Worm (Caenorhabditis elegans) whole organism, young adult: ENCODE data around the gene clec-3.

ENCODE experiments used
- B0035.1 ChIP-seq: sonication (generic microtip); optimal IDR thresholded peaks from 2 replicates; lab custom pipeline; 2016; ENCODE audit warnings: missing genetic modification characterization, mild to moderate bottlenecking, missing compliant biosample characterization, missing genotype, missing genetic modification reagents
- B0261.1 ChIP-seq: sonication (generic microtip); optimal IDR thresholded peaks from 2 replicates; lab custom pipeline; 2016; ENCODE audit warnings: mild to moderate bottlenecking, missing genetic modification characterization, moderate library complexity, missing compliant biosample characterization
- C17E4.6 ChIP-seq: fragments of 200-800 bp; sonication (Bioruptor generic); IDR thresholded peaks from 2 replicates; pipeline ENCODE4 v1.3.6; 2022; ENCODE audit warnings: missing genetic modification reagents, missing genetic modification characterization, missing compliant biosample characterization
- D2030.7 ChIP-seq: fragments of 200-800 bp; sonication (Bioruptor generic); IDR thresholded peaks from 2 replicates; pipeline ENCODE4 v1.3.6; 2022; ENCODE audit warnings: missing genetic modification reagents, missing genetic modification characterization, missing compliant biosample characterization
- F10E7.11 ChIP-seq: sonication (generic microtip); optimal IDR thresholded peaks from 2 replicates; lab custom pipeline; 2017; ENCODE audit warnings: mild to moderate bottlenecking, missing genetic modification characterization, moderate library complexity, missing compliant biosample characterization
- F23B12.7 ChIP-seq: sonication (generic microtip); optimal IDR thresholded peaks from 2 replicates; lab custom pipeline; 2017; ENCODE audit warnings: missing genetic modification characterization, mild to moderate bottlenecking, missing compliant biosample characterization, antibody characterized with exemption, moderate library complexity; ENCODE audit not compliant: insufficient read depth
- F49E8.2 ChIP-seq: sonication (generic microtip); optimal IDR thresholded peaks from 3 replicates; lab custom pipeline; 2017; ENCODE audit warnings: missing genetic modification characterization, mild to moderate bottlenecking, missing compliant biosample characterization, antibody characterized with exemption, moderate library complexity; ENCODE audit not compliant: insufficient read depth
- F57A8.1 ChIP-seq: fragments of 200-800 bp; sonication (Bioruptor generic); optimal IDR thresholded peaks from 2 replicates; lab custom pipeline; 2018; ENCODE audit warnings: mild to moderate bottlenecking, missing genetic modification characterization, moderate library complexity, missing compliant biosample characterization
- K11D2.4 ChIP-seq: fragments of 200-800 bp; sonication (Bioruptor generic); IDR thresholded peaks from 2 replicates; pipeline ENCODE4 v1.3.6; 2022; ENCODE audit warnings: missing genetic modification reagents, missing genetic modification characterization, missing compliant biosample characterization
- Y67H2A.10 ChIP-seq: fragments of 200-800 bp; sonication (Bioruptor generic); conservative IDR thresholded peaks from 2 replicates; pipeline ENCODE4 v1.3.6; 2022; ENCODE audit warnings: missing genetic modification reagents, missing genetic modification characterization, missing compliant biosample characterization
- akir-1 ChIP-seq: fragments of 200-800 bp; sonication (Bioruptor generic); optimal IDR thresholded peaks from 2 replicates; lab custom pipeline; 2018; ENCODE audit warnings: mild to moderate bottlenecking, missing genetic modification characterization, moderate library complexity, missing compliant biosample characterization
- cebp-2 ChIP-seq: fragments of 200-800 bp; sonication (Bioruptor generic); IDR thresholded peaks from 2 replicates; pipeline ENCODE4 v1.3.6; 2022; ENCODE audit warnings: missing genetic modification characterization, missing compliant biosample characterization
- ceh-27 ChIP-seq: fragments of 200-800 bp; sonication (Bioruptor generic); optimal IDR thresholded peaks from 2 replicates; lab custom pipeline; 2018; ENCODE audit warnings: mild to moderate bottlenecking, missing genetic modification characterization, moderate library complexity, missing compliant biosample characterization
- ceh-40 ChIP-seq: fragments of 200-800 bp; sonication (Bioruptor generic); IDR thresholded peaks from 2 replicates; pipeline ENCODE4 v1.3.6; 2022; ENCODE audit warnings: missing genetic modification characterization, missing compliant biosample characterization
- chd-7 ChIP-seq: sonication (generic microtip); optimal IDR thresholded peaks from 2 replicates; lab custom pipeline; 2016; ENCODE audit warnings: mild to moderate bottlenecking, missing genetic modification characterization, moderate library complexity, missing compliant biosample characterization
- dox-1 ChIP-seq: fragments of 200-800 bp; sonication (Bioruptor generic); IDR thresholded peaks from 2 replicates; pipeline ENCODE4 v1.3.6; 2022; ENCODE audit warnings: missing genetic modification reagents, missing genetic modification characterization, missing compliant biosample characterization
- dpff-1 ChIP-seq: sonication (generic microtip); optimal IDR thresholded peaks from 2 replicates; lab custom pipeline; 2017; ENCODE audit warnings: mild to moderate bottlenecking, missing genetic modification characterization, missing compliant biosample characterization
- egl-44 ChIP-seq: fragments of 200-800 bp; sonication (Bioruptor generic); IDR thresholded peaks from 2 replicates; pipeline ENCODE4 v1.3.6; 2022; ENCODE audit warnings: missing genetic modification reagents, missing genetic modification characterization, missing compliant biosample characterization
- egrh-3 ChIP-seq: fragments of 200-800 bp; sonication (Bioruptor generic); IDR thresholded peaks from 2 replicates; pipeline ENCODE4 v1.3.6; 2022; ENCODE audit warnings: missing genetic modification reagents, missing genetic modification characterization, missing compliant biosample characterization
- ekl-4 ChIP-seq: fragments of 200-800 bp; sonication (Bioruptor generic); IDR thresholded peaks from 2 replicates; pipeline ENCODE4 v1.3.6; 2022; ENCODE audit warnings: missing genetic modification reagents, missing genetic modification characterization, missing compliant biosample characterization
- fkh-3 ChIP-seq: sonication (generic microtip); optimal IDR thresholded peaks from 2 replicates; lab custom pipeline; 2016; ENCODE audit warnings: mild to moderate bottlenecking, missing genetic modification characterization, missing compliant biosample characterization
- him-1 ChIP-seq: sonication (generic microtip); optimal IDR thresholded peaks from 2 replicates; lab custom pipeline; 2016; ENCODE audit warnings: missing genotype, missing genetic modification reagents, missing genetic modification characterization, missing compliant biosample characterization
- hmg-1.2 ChIP-seq: fragments of 200-800 bp; sonication (Bioruptor generic); IDR thresholded peaks from 2 replicates; pipeline ENCODE4 v1.3.6; 2022; ENCODE audit warnings: missing genetic modification reagents, missing genetic modification characterization, missing compliant biosample characterization
- lin-26 ChIP-seq: fragments of 200-800 bp; sonication (Bioruptor generic); IDR thresholded peaks from 2 replicates; pipeline ENCODE4 v1.3.6; 2022; ENCODE audit warnings: missing genetic modification reagents, missing genetic modification characterization, missing compliant biosample characterization
- lin-35 ChIP-seq, 3 experiments: fragments of 150-350 bp in 2 of 3; sonication (generic microtip) in 1 of 3; optimal IDR thresholded peaks; 2 replicates each; lab custom pipeline; 2014 to 2018; ENCODE audit warnings: missing biosample characterization in 3 of 3, missing genetic modification characterization in 3 of 3, missing genetic modification reagents in 3 of 3
- lin-54 ChIP-seq: fragments of 200-800 bp; sonication (Bioruptor generic); optimal IDR thresholded peaks from 2 replicates; lab custom pipeline; 2018; ENCODE audit warnings: mild to moderate bottlenecking, missing genetic modification characterization, missing compliant biosample characterization
- madf-3 ChIP-seq: fragments of 200-800 bp; sonication (Bioruptor generic); IDR thresholded peaks from 2 replicates; pipeline ENCODE4 v1.3.6; 2022; ENCODE audit warnings: missing genetic modification reagents, missing genetic modification characterization, missing compliant biosample characterization
- madf-8 ChIP-seq: fragments of 200-800 bp; sonication (Bioruptor generic); conservative IDR thresholded peaks from 2 replicates; pipeline ENCODE4 v1.3.6; 2022; ENCODE audit warnings: missing genetic modification reagents, missing genetic modification characterization, missing compliant biosample characterization
- mcd-1 ChIP-seq: fragments of 200-800 bp; sonication (Bioruptor generic); IDR thresholded peaks from 2 replicates; pipeline ENCODE4 v1.3.6; 2022; ENCODE audit warnings: missing genetic modification reagents, missing genetic modification characterization, missing compliant biosample characterization
- mel-28 ChIP-seq: sonication (generic microtip); optimal IDR thresholded peaks from 2 replicates; lab custom pipeline; 2016; ENCODE audit warnings: borderline replicate concordance, mild to moderate bottlenecking, missing genetic modification characterization, missing compliant biosample characterization
- pbrm-1 ChIP-seq: fragments of 200-800 bp; sonication (Bioruptor generic); IDR thresholded peaks from 2 replicates; pipeline ENCODE4 v1.3.6; 2022; ENCODE audit warnings: missing genetic modification reagents, missing genetic modification characterization, missing compliant biosample characterization
- rpc-1 ChIP-seq, 2 experiments: fragments of 150-350 bp in 1 of 2; sonication (generic microtip) in 1 of 2; optimal IDR thresholded peaks; 2 replicates each; lab custom pipeline; 2014 to 2018; ENCODE audit warnings: missing biosample characterization in 1 of 2, missing genetic modification characterization in 1 of 2, missing genetic modification reagents in 1 of 2, missing genotype in 1 of 2
- sea-2 ChIP-seq: fragments of 200-800 bp; sonication (Bioruptor generic); IDR thresholded peaks from 2 replicates; pipeline ENCODE4 v1.3.6; 2022; ENCODE audit warnings: missing genetic modification characterization, missing compliant biosample characterization
- snpc-1.1 ChIP-seq: sonication (generic microtip); optimal IDR thresholded peaks from 2 replicates; lab custom pipeline; 2017; ENCODE audit warnings: missing genetic modification characterization, mild to moderate bottlenecking, missing compliant biosample characterization, antibody characterized with exemption, moderate library complexity, missing genotype, missing genetic modification reagents; ENCODE audit not compliant: insufficient read depth
- snpc-4 ChIP-seq, 5 experiments: fragments of 150-350 bp in 1 of 5; sonication (generic microtip) in 4 of 5; optimal IDR thresholded peaks; 2 replicates each; lab custom pipeline; 2014 to 2018; ENCODE audit warnings: missing genetic modification characterization in 5 of 5, missing biosample characterization in 3 of 5, antibody characterized with exemption in 2 of 5, mild to moderate bottlenecking in 2 of 5, missing compliant biosample characterization in 2 of 5, missing genotype in 2 of 5, moderate library complexity in 2 of 5, missing genetic modification reagents in 1 of 5
- sptf-2 ChIP-seq: fragments of 200-800 bp; sonication (Bioruptor generic); optimal IDR thresholded peaks from 2 replicates; lab custom pipeline; 2018; ENCODE audit warnings: mild to moderate bottlenecking, missing genetic modification characterization, missing compliant biosample characterization
- ztf-26 ChIP-seq: sonication (generic microtip); optimal IDR thresholded peaks from 2 replicates; lab custom pipeline; 2017; ENCODE audit warnings: missing genetic modification characterization, missing compliant biosample characterization

clec-3 gene

DNA sequence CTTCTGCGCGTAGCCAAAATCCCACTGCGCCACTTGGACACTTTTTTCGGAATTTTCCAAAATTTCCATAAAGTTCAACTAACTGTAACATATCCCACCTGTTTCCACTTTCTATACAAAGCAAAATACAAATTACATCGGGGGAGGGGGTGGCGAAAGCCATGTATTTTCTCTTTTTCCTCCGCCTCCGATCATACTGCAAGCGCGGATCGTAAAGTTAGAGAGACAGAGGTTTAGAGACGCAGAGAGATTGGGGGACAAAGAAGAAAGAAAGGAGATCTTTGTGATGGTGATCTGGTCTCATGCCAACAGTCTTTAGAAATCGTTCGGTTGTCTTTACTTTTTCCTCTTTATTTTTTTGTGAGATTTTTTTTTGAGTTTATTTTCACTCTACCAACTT is 8.6 kb upstream of the clec-3 start:
- TF ChIP-seq lin-26 (GFP tag; lab: Robert Waterston, UW), result no peak
- TF ChIP-seq madf-8 (GFP tag; lab: Robert Waterston, UW), result no peak
- TF ChIP-seq F23B12.7 (tag; lab: Kevin White, UChicago), result no peak
- TF ChIP-seq lin-54 (GFP tag; lab: Kevin White, UChicago), result no peak
- TF ChIP-seq rpc-1 (optimal IDR thresholded peaks at IDR 0.05; lab: Kevin White, UChicago), result no peak
- TF ChIP-seq rpc-1 (tag; optimal IDR thresholded peaks at IDR 0.05; lab: Kevin White, UChicago), result no peak

DNA sequence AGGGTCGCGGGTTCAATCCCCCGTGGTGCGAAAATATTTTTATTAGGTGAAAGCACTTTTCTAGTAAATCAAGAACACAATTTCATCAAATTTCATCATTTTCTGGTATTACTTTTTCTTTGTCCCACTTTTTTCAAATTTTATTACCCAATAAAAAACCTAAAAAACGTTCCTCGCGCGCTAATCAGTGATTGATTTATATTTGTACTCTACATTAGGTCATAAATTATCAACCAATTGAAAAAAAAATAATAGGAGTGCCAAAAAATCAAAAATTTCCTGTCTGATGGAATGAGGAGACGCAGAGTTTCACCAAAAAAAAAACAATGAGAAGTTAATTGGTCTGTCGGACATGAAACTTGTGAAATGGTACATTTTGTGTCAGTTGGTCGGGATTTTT is 4.9 kb upstream of the clec-3 start:
- TF ChIP-seq Y67H2A.10 (GFP tag; lab: Robert Waterston, UW) (no peak), egrh-3 (no peak), cebp-2 (GFP tag; lab: Robert Waterston, UW) (no peak), ztf-26 (no peak), sea-2 (no peak), F10E7.11 (no peak), ekl-4 (GFP tag; lab: Robert Waterston, UW) (no peak), F49E8.2 (tag; lab: Kevin White, UChicago) (no peak), chd-7 (tag; lab: Kevin White, UChicago) (no peak), K11D2.4 (no peak), lin-26 (GFP tag; lab: Robert Waterston, UW) (no peak), sptf-2 (GFP tag; lab: Kevin White, UChicago) (no peak), egl-44 (GFP tag; lab: Robert Waterston, UW) (no peak), pbrm-1 (GFP tag; lab: Robert Waterston, UW) (no peak), akir-1 (GFP tag; lab: Kevin White, UChicago) (no peak)

DNA sequence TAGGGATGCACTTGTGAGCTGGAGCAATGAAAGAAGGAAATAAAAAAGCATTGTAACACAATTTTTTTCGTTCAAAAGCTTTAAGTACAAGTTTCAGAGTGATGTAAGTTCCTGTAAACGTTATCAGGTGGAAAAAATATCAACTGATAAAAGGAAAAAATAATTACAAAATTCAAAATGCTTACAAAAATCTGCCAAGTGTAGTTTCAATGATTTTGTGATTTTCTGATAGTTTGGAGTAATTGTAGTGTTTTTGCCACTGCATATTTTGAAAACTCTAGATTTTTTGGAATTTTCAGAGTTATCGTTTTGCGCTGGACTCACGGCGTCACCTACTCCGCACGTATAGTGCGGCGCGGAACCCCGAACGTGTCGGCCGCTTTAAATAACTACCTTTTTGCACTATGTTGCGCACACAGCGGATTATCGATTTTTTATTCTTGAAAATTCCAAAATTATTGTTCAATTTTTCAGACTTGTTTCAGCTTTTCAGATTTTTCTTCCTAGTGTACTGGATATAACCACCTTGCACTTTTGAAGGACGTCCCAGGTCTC is 3.8 kb upstream of the clec-3 start, which contains the start of gene clec-2:
clec-2 (minus strand) TSS at position 51 of the 555 bp plus-strand sequence.
- TF ChIP-seq C17E4.6 (GFP tag; lab: Robert Waterston, UW) (no peak), fkh-3 (tag; lab: Kevin White, UChicago) (no peak), ceh-40 (GFP tag; lab: Robert Waterston, UW) (no peak), madf-3 (GFP tag; lab: Robert Waterston, UW) (no peak), F57A8.1 (no peak), mcd-1 (GFP tag; lab: Robert Waterston, UW) (no peak), D2030.7 (GFP tag; lab: Robert Waterston, UW) (no peak), madf-8 (GFP tag; lab: Robert Waterston, UW) (no peak), snpc-4 (GFP tag; optimal IDR thresholded peaks at IDR 0.05; lab: Kevin White, UChicago) (no peak), snpc-4 (tag; optimal IDR thresholded peaks at IDR 0.05; lab: Kevin White, UChicago) (peak in 2 of 4 experiments; percentile 69 to 76), mel-28 (no peak), him-1 (tag; lab: Kevin White, UChicago) (no peak), dox-1 (GFP tag; lab: Robert Waterston, UW) (no peak), snpc-1.1 (peak; percentile 10), ceh-27 (GFP tag; lab: Kevin White, UChicago) (no peak), B0261.1 (tag; lab: Kevin White, UChicago) (no peak), sptf-2 (GFP tag; lab: Kevin White, UChicago) (no peak), dpff-1 (tag; lab: Kevin White, UChicago) (no peak), hmg-1.2 (GFP tag; lab: Robert Waterston, UW) (peak; percentile 39), lin-35 (GFP tag; optimal IDR thresholded peaks at IDR 0.05; lab: Kevin White, UChicago) (no peak), B0035.1 (tag; lab: Kevin White, UChicago) (no peak)
